Fruit fly (Drosophila melanogaster) whole organism, adult: ENCODE results near the gene CG14506.

Experiments used
- CG11617 ChIP-seq: fragments of 200-800 bp; sonication (Bioruptor generic); optimal IDR thresholded peaks from 2 replicates; lab custom pipeline; 2017; ENCODE audit warnings: mild to moderate bottlenecking, missing biosample characterization, missing genetic modification reagents, missing genetic modification characterization
- CG14711 ChIP-seq: fragments of 200-800 bp; sonication (Bioruptor generic); optimal IDR thresholded peaks from 2 replicates; lab custom pipeline; 2018; ENCODE audit warnings: missing biosample characterization, mild to moderate bottlenecking, missing genetic modification characterization, moderate library complexity
- CG1620 ChIP-seq: fragments of 200-800 bp; sonication (Bioruptor generic); optimal IDR thresholded peaks from 2 replicates; lab custom pipeline; 2016; ENCODE audit warnings: missing biosample characterization, missing genetic modification characterization
- CG5204 ChIP-seq: fragments of 200-800 bp; sonication (Bioruptor generic); optimal IDR thresholded peaks from 2 replicates; lab custom pipeline; 2016; ENCODE audit warnings: missing biosample characterization, missing genetic modification characterization
- CG7045 ChIP-seq: fragments of 200-800 bp; sonication (Bioruptor generic); optimal IDR thresholded peaks from 2 replicates; lab custom pipeline; 2017; ENCODE audit warnings: missing biosample characterization, mild to moderate bottlenecking, missing genetic modification characterization
- Crg-1 ChIP-seq: fragments of 200-800 bp; sonication (Bioruptor generic); optimal IDR thresholded peaks from 2 replicates; lab custom pipeline; 2016; ENCODE audit warnings: missing biosample characterization, missing genetic modification characterization
- Hr96 ChIP-seq: fragments of 200-800 bp; sonication (Bioruptor generic); optimal IDR thresholded peaks from 2 replicates; lab custom pipeline; 2016; ENCODE audit warnings: missing biosample characterization, missing genetic modification characterization
- cic ChIP-seq: fragments of 200-800 bp; sonication (Bioruptor generic); optimal IDR thresholded peaks from 2 replicates; lab custom pipeline; 2017; ENCODE audit warnings: missing biosample characterization, mild to moderate bottlenecking, missing genetic modification characterization, moderate library complexity
- kay ChIP-seq: fragments of 200-800 bp; sonication (Bioruptor generic); peaks from one replicate; lab custom pipeline; 2016; ENCODE audit warnings: missing biosample characterization, missing genetic modification characterization, borderline replicate concordance
- pad ChIP-seq: fragments of 200-800 bp; sonication (Bioruptor generic); optimal IDR thresholded peaks from 3 replicates; lab custom pipeline; 2017; ENCODE audit warnings: missing biosample characterization, missing genetic modification characterization, mild to moderate bottlenecking, moderate library complexity, missing genetic modification reagents

DNA sequence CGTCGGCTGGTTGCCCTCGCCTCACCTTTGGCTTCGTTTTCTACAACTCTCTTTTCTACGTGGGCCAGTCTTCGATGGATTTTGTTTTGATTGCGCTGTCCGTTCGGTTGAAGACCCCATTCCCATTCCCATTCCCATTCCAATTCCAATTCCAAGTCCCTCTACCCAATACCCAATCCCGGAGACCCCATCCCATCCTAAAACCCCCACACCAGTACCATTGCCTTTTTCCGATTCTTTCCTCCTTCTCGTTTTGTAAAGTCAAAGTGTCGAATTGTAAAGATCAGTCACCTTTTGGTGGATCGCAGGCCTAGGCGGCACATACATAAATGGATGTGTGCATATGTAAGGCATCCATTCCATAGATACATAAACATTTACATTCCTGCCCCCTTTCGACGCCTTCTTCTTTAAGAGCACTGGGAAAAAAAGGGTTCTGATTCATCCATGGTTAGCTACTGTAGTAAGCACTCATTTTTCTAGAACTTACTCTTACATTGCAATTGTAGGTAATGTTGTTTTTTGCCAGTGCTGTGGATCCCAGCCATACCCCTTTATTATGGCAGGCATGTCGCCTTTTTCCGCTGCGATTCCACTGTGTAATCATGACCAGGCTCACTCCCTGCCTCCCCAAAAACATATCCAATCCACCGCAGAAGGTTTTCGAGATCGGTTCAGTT lies 2.9 kb upstream of the CG14506 start:
- TF ChIP-seq cic (no peak), kay (GFP tag; lab: Kevin White, UChicago) (no peak), CG7045 (GFP tag; lab: Kevin White, UChicago) (no peak), CG5204 (GFP tag; lab: Kevin White, UChicago) (no peak), CG14711 (tag; lab: Kevin White, UChicago) (no peak), pad (GFP tag; lab: Kevin White, UChicago) (no peak), Hr96 (GFP tag; lab: Kevin White, UChicago) (no peak), Crg-1 (GFP tag; lab: Kevin White, UChicago) (no peak), CG1620 (GFP tag; lab: Kevin White, UChicago) (no peak), CG11617 (GFP tag; lab: Kevin White, UChicago) (no peak)
